Worm (Caenorhabditis elegans): ENCODE data around the gene acc-4.

- no peak for TF ChIP-seq C34F6.9 (tag; optimal IDR thresholded peaks at IDR 0.05)
- TF ChIP-seq egl-27 (tag; optimal IDR thresholded peaks at IDR 0.05): no peak
- TF ChIP-seq lsy-2 (tag; optimal IDR thresholded peaks at IDR 0.05): no peak
- no peak for TF ChIP-seq sma-9 (GFP tag; optimal IDR thresholded peaks at IDR 0.05)
- TF ChIP-seq sma-9 (tag; optimal IDR thresholded peaks at IDR 0.05): no peak
- no peak for TF ChIP-seq zag-1 (tag; optimal IDR thresholded peaks at IDR 0.05)
- TF ChIP-seq sem-4 (tag; optimal IDR thresholded peaks at IDR 0.05): no peak
- TF ChIP-seq lin-13 (GFP tag; optimal IDR thresholded peaks at IDR 0.05): no peak
- no peak for TF ChIP-seq nhr-77 (tag; optimal IDR thresholded peaks at IDR 0.05)
Measured at ce11 chrIII:13471504-13471903, 12.4 kb downstream of the acc-4 start, which contains the start of gene pssy-2.

All from whole organism, L2 larva.